Worm (Caenorhabditis elegans): ENCODE data around the gene Y67D8C.7.

DNA sequence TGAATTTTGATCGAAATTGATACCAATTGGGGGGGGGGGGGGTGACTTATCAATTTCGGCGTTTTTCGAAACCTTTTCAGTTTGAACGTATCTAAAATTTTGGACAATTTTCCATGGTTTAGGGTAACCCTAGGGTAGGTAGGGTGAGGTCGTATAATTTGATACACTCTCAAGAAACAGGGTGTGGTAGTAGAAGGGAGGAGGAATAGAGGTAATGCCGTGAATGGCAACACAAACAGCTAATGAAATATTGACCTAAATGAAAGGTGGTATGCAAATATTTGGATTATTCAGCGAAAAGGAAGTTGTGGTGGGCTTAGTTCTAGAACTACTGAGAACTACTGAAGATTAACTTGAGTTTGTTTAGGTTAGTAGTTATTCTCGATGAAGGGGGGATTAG is 26.2 kb upstream of the Y67D8C.7 start:
- TF ChIP-seq lim-6 (tag; optimal IDR thresholded peaks at IDR 0.05) (no peak), K09A11.1 (tag; optimal IDR thresholded peaks at IDR 0.05; ENCODE audit: insufficient read depth) (no peak), npax-4 (tag; optimal IDR thresholded peaks at IDR 0.05) (no peak), pha-4 (tag; optimal IDR thresholded peaks at IDR 0.05) (no peak), fax-1 (tag; optimal IDR thresholded peaks at IDR 0.05) (no peak), F13H6.1 (tag; optimal IDR thresholded peaks at IDR 0.05) (no peak), ceh-6 (GFP tag; optimal IDR thresholded peaks at IDR 0.05) (no peak), madf-2 (tag; optimal IDR thresholded peaks at IDR 0.05) (no peak), unc-3 (GFP tag; conservative IDR thresholded peaks at IDR 0.05) (no peak), unc-3 (tag; optimal IDR thresholded peaks at IDR 0.05) (no peak), ama-1 (optimal IDR thresholded peaks at IDR 0.05) (no peak), hlh-13 (GFP tag; optimal IDR thresholded peaks at IDR 0.05) (no peak), pqm-1 (tag; optimal IDR thresholded peaks at IDR 0.05) (no peak), odd-2 (tag; optimal IDR thresholded peaks at IDR 0.05) (no peak), pag-3 (tag; optimal IDR thresholded peaks at IDR 0.05; ENCODE audit: borderline replicate concordance) (no peak)
